Fruit fly (Drosophila melanogaster) whole organism, embryonic: Measurements from ENCODE around the gene CG13385.

Source experiments
- Atf-2 ChIP-seq: fragments of 200-800 bp; sonication (Bioruptor generic); optimal IDR thresholded peaks from 2 replicates; lab custom pipeline; 2016; ENCODE audit warnings: missing biosample characterization, missing genetic modification characterization
- Atf3 ChIP-seq: fragments of 200-800 bp; sonication (Bioruptor generic); optimal IDR thresholded peaks from 3 replicates; lab custom pipeline; 2016; ENCODE audit warnings: missing biosample characterization, missing genetic modification characterization
- BEAF-32 ChIP-seq: fragments of 200-800 bp; sonication (Bioruptor generic); optimal IDR thresholded peaks from 3 replicates; lab custom pipeline; 2017; ENCODE audit warnings: missing biosample characterization, missing genetic modification characterization, mild to moderate bottlenecking, moderate library complexity, missing genetic modification reagents
- Bdp1 ChIP-seq: fragments of 200-800 bp; sonication (Bioruptor generic); optimal IDR thresholded peaks from 3 replicates; lab custom pipeline; 2016; ENCODE audit warnings: missing biosample characterization, missing genetic modification characterization
- C15 ChIP-seq: fragments of 200-800 bp; sonication (Bioruptor generic); IDR thresholded peaks from 3 replicates; pipeline ENCODE4 v1.3.6; 2022; ENCODE audit warnings: missing biosample characterization, missing genetic modification characterization
- CG10147 ChIP-seq: fragments of 200-800 bp; sonication (Bioruptor generic); optimal IDR thresholded peaks from 2 replicates; lab custom pipeline; 2019; ENCODE audit warnings: missing biosample characterization, mild to moderate bottlenecking, missing genetic modification characterization, moderate library complexity
- CG11085 ChIP-seq: fragments of 200-800 bp; sonication (Bioruptor generic); IDR thresholded peaks from 2 replicates; pipeline ENCODE4 v1.3.6; 2022; ENCODE audit warnings: missing biosample characterization, missing genetic modification characterization
- CG12071 ChIP-seq: fragments of 200-800 bp; sonication (Bioruptor generic); optimal IDR thresholded peaks from 3 replicates; lab custom pipeline; 2018; ENCODE audit warnings: missing biosample characterization, mild to moderate bottlenecking, missing genetic modification characterization
- CG14860 ChIP-seq: fragments of 200-800 bp; sonication (Bioruptor generic); IDR thresholded peaks from 3 replicates; pipeline ENCODE4 v1.3.6; 2022; ENCODE audit warnings: missing biosample characterization, missing genetic modification characterization; ENCODE audit not compliant: partially characterized antibody
- CG16779 ChIP-seq: fragments of 200-800 bp; sonication (Bioruptor generic); IDR thresholded peaks from 2 replicates; pipeline ENCODE4 v1.3.6; 2022; ENCODE audit warnings: missing biosample characterization, missing genetic modification characterization
- CG16815 ChIP-seq: fragments of 200-800 bp; sonication (Bioruptor generic); optimal IDR thresholded peaks from 3 replicates; lab custom pipeline; 2017; ENCODE audit warnings: missing biosample characterization, mild to moderate bottlenecking, missing genetic modification characterization
- CG17186 ChIP-seq: fragments of 200-800 bp; sonication (Bioruptor generic); optimal IDR thresholded peaks from 3 replicates; lab custom pipeline; 2017; ENCODE audit warnings: missing biosample characterization, missing genetic modification reagents, missing genetic modification characterization
- CG1792 ChIP-seq: fragments of 200-800 bp; sonication (Bioruptor generic); optimal IDR thresholded peaks from 2 replicates; lab custom pipeline; 2016; ENCODE audit warnings: missing biosample characterization, missing genetic modification characterization
- CG2116 ChIP-seq: fragments of 200-800 bp; sonication (Bioruptor generic); optimal IDR thresholded peaks from 3 replicates; lab custom pipeline; 2018; ENCODE audit warnings: missing biosample characterization, mild to moderate bottlenecking, missing genetic modification characterization
- CG2678 ChIP-seq: fragments of 200-800 bp; sonication (Bioruptor generic); optimal IDR thresholded peaks from 3 replicates; lab custom pipeline; 2019; ENCODE audit warnings: missing biosample characterization, mild to moderate bottlenecking, missing genetic modification characterization, moderate library complexity
- CG30403 ChIP-seq: fragments of 200-800 bp; sonication (Bioruptor generic); optimal IDR thresholded peaks from 3 replicates; lab custom pipeline; 2016; ENCODE audit warnings: missing biosample characterization, missing genetic modification characterization
- CG30431 ChIP-seq: fragments of 200-800 bp; sonication (Bioruptor generic); optimal IDR thresholded peaks from 2 replicates; lab custom pipeline; 2017; ENCODE audit warnings: missing biosample characterization, missing genetic modification characterization
- CG3838 ChIP-seq: fragments of 200-800 bp; sonication (Bioruptor generic); optimal IDR thresholded peaks from 3 replicates; lab custom pipeline; 2016; ENCODE audit warnings: missing biosample characterization, missing genetic modification characterization
- CG4730 ChIP-seq: fragments of 200-800 bp; sonication (Bioruptor generic); IDR thresholded peaks from 2 replicates; pipeline ENCODE4 v1.3.6; 2022; ENCODE audit warnings: missing biosample characterization, missing genetic modification characterization
- CG5953 ChIP-seq: fragments of 200-800 bp; sonication (Bioruptor generic); IDR thresholded peaks from 2 replicates; pipeline ENCODE4 v1.3.6; 2022; ENCODE audit warnings: missing biosample characterization, missing genetic modification characterization
- CG7372 ChIP-seq: fragments of 200-800 bp; sonication (Bioruptor generic); IDR thresholded peaks from 2 replicates; pipeline ENCODE4 v1.3.6; 2022; ENCODE audit warnings: missing biosample characterization, missing genetic modification characterization
- CG9609 ChIP-seq: fragments of 200-800 bp; sonication (Bioruptor generic); optimal IDR thresholded peaks from 3 replicates; lab custom pipeline; 2016; ENCODE audit warnings: missing biosample characterization, missing genetic modification characterization
- CG9797 ChIP-seq: fragments of 200-800 bp; sonication (Bioruptor generic); optimal IDR thresholded peaks from 3 replicates; lab custom pipeline; 2018; ENCODE audit warnings: missing biosample characterization, mild to moderate bottlenecking, missing genetic modification characterization
- Dad ChIP-seq: fragments of 200-800 bp; sonication (Bioruptor generic); optimal IDR thresholded peaks from 3 replicates; lab custom pipeline; 2016; ENCODE audit warnings: missing biosample characterization, missing genetic modification characterization
- Dll ChIP-seq: fragments of 200-800 bp; sonication (Bioruptor generic); IDR thresholded peaks from 4 replicates; pipeline ENCODE4 v1.3.6; 2022; ENCODE audit warnings: missing biosample characterization, missing genetic modification characterization; ENCODE audit not compliant: partially characterized antibody
- HLH4C ChIP-seq: fragments of 200-800 bp; sonication (Bioruptor generic); IDR thresholded peaks from 3 replicates; pipeline ENCODE4 v1.3.6; 2022; ENCODE audit warnings: missing biosample characterization, missing genetic modification characterization; ENCODE audit not compliant: partially characterized antibody
- HLH54F ChIP-seq: fragments of 200-800 bp; sonication (Bioruptor generic); optimal IDR thresholded peaks from 3 replicates; lab custom pipeline; 2016; ENCODE audit warnings: missing biosample characterization, missing genetic modification characterization
- Kr ChIP-seq: fragments of 200-800 bp; sonication (Bioruptor generic); optimal IDR thresholded peaks from 2 replicates; lab custom pipeline; 2017; ENCODE audit warnings: missing biosample characterization, mild to moderate bottlenecking, missing genetic modification characterization
- Pdp1 ChIP-seq, 2 experiments: fragments of 200-800 bp; sonication (Bioruptor generic); optimal IDR thresholded peaks; 3 replicates each; lab custom pipeline; 2016; ENCODE audit warnings: missing biosample characterization in 2 of 2, missing genetic modification characterization in 2 of 2, mild to moderate bottlenecking in 1 of 2, moderate library complexity in 1 of 2
- Rfx ChIP-seq: fragments of 200-800 bp; sonication (Bioruptor generic); IDR thresholded peaks from 2 replicates; pipeline ENCODE4 v1.3.6; 2022; ENCODE audit warnings: missing biosample characterization, missing genetic modification characterization
- Ssrp ChIP-seq: fragments of 200-800 bp; sonication (Bioruptor generic); optimal IDR thresholded peaks from 2 replicates; lab custom pipeline; 2018; ENCODE audit warnings: missing biosample characterization, mild to moderate bottlenecking, missing genetic modification characterization, moderate library complexity
- ase ChIP-seq: fragments of 200-800 bp; sonication (Bioruptor generic); IDR thresholded peaks from 3 replicates; pipeline ENCODE4 v1.3.6; 2022; ENCODE audit warnings: missing biosample characterization, missing genetic modification characterization
- ash1 ChIP-seq: fragments of 200-800 bp; sonication (Bioruptor generic); optimal IDR thresholded peaks from 2 replicates; lab custom pipeline; 2018; ENCODE audit warnings: missing biosample characterization, mild to moderate bottlenecking, missing genetic modification characterization
- bab2 ChIP-seq: fragments of 200-800 bp; sonication (Bioruptor generic); optimal IDR thresholded peaks from 2 replicates; lab custom pipeline; 2016; ENCODE audit warnings: missing biosample characterization, missing genetic modification characterization
- ems ChIP-seq: fragments of 200-800 bp; sonication (Bioruptor generic); optimal IDR thresholded peaks from 3 replicates; lab custom pipeline; 2016; ENCODE audit warnings: missing biosample characterization, missing genetic modification characterization
- fru ChIP-seq: fragments of >200 bp; optimal IDR thresholded peaks from 2 replicates; lab custom pipeline; 2017
- hkb ChIP-seq, 2 experiments: fragments of 200-800 bp in 1 of 2; fragments of >200 bp in 1 of 2; sonication (Bioruptor generic) in 1 of 2; IDR thresholded peaks in 1 of 2; optimal IDR thresholded peaks in 1 of 2; 2 replicates each; pipeline versions ENCODE4 v1.3.6 to Lab custom; 2017 to 2022; ENCODE audit warnings: missing biosample characterization in 1 of 2, missing genetic modification characterization in 1 of 2
- ind ChIP-seq: fragments of 200-800 bp; sonication (Bioruptor generic); optimal IDR thresholded peaks from 3 replicates; lab custom pipeline; 2016; ENCODE audit warnings: missing biosample characterization, missing genetic modification characterization
- knrl ChIP-seq: fragments of 200-800 bp; sonication (Bioruptor generic); IDR thresholded peaks from 3 replicates; pipeline ENCODE4 v1.3.6; 2022; ENCODE audit warnings: missing biosample characterization, missing genetic modification characterization; ENCODE audit not compliant: partially characterized antibody
- lmd ChIP-seq: fragments of 200-800 bp; sonication (Bioruptor generic); IDR thresholded peaks from 2 replicates; pipeline ENCODE4 v1.3.6; 2022; ENCODE audit warnings: missing biosample characterization, missing genetic modification characterization
- mld ChIP-seq: fragments of 200-800 bp; sonication (Bioruptor generic); IDR thresholded peaks from 3 replicates; pipeline ENCODE4 v1.3.6; 2022; ENCODE audit warnings: missing biosample characterization, missing genetic modification characterization; ENCODE audit not compliant: partially characterized antibody
- nau ChIP-seq: fragments of 200-800 bp; sonication (Bioruptor generic); optimal IDR thresholded peaks from 3 replicates; lab custom pipeline; 2017; ENCODE audit warnings: missing biosample characterization, mild to moderate bottlenecking, missing genetic modification characterization, missing genetic modification reagents
- peb ChIP-seq: fragments of 200-800 bp; sonication (Bioruptor generic); IDR thresholded peaks from 2 replicates; pipeline ENCODE4 v1.3.6; 2022; ENCODE audit warnings: missing biosample characterization, missing genetic modification characterization
- pum ChIP-seq: fragments of 200-800 bp; sonication (Bioruptor generic); optimal IDR thresholded peaks from 2 replicates; lab custom pipeline; 2016; ENCODE audit warnings: missing biosample characterization, missing genetic modification characterization
- repo ChIP-seq: fragments of 200-800 bp; sonication (Bioruptor generic); optimal IDR thresholded peaks from 2 replicates; lab custom pipeline; 2016; ENCODE audit warnings: missing biosample characterization, missing genetic modification characterization
- sim ChIP-seq: fragments of 200-800 bp; sonication (Bioruptor generic); IDR thresholded peaks from 2 replicates; pipeline ENCODE4 v1.3.6; 2022; ENCODE audit warnings: missing biosample characterization, missing genetic modification characterization
- tx ChIP-seq: fragments of 200-800 bp; sonication (Bioruptor generic); optimal IDR thresholded peaks from 2 replicates; lab custom pipeline; 2016; ENCODE audit warnings: missing biosample characterization, missing genetic modification characterization
- vvl ChIP-seq: fragments of 200-800 bp; sonication (Bioruptor generic); IDR thresholded peaks from 2 replicates; pipeline ENCODE4 v1.3.6; 2022; ENCODE audit warnings: missing biosample characterization, missing genetic modification characterization
- zfh2 ChIP-seq: fragments of 200-800 bp; sonication (Bioruptor generic); optimal IDR thresholded peaks from 2 replicates; lab custom pipeline; 2016; ENCODE audit warnings: missing biosample characterization, missing genetic modification characterization

CG13385 gene

dm6 chr2L:8403286-8404270 is 7.1 kb downstream of the CG13385 start, which contains the start of gene emb (continued):
- TF ChIP-seq CG12071 = no peak
- TF ChIP-seq HLH4C (GFP tag; lab: Robert Waterston, UW) = peak; percentile 100
- TF ChIP-seq CG9609 (GFP tag; lab: Kevin White, UChicago) = peak; percentile 40
- no peak for TF ChIP-seq ase (GFP tag; lab: Robert Waterston, UW)
- TF ChIP-seq peb (GFP tag; lab: Robert Waterston, UW) = no peak
- peak; percentile 90 for TF ChIP-seq knrl (GFP tag; lab: Robert Waterston, UW)
- no peak for TF ChIP-seq C15
- peak; percentile 21 for TF ChIP-seq pum
- peak; percentile 43 for TF ChIP-seq bab2 (GFP tag; lab: Kevin White, UChicago)
- peak; percentile 11 for TF ChIP-seq CG3838 (GFP tag; lab: Kevin White, UChicago)
- TF ChIP-seq zfh2 (GFP tag; lab: Kevin White, UChicago) = peak; percentile 60
- TF ChIP-seq CG2678 (tag; lab: Kevin White, UChicago) = no peak
- TF ChIP-seq CG2116 (GFP tag; lab: Kevin White, UChicago) = peak; percentile 100
- peak; percentile 41 for TF ChIP-seq ems (GFP tag; lab: Kevin White, UChicago)
- peak; percentile 32 for TF ChIP-seq CG1792 (GFP tag; lab: Kevin White, UChicago)
- peak; percentile 21; the same call in 1 of the 2 replicates for TF ChIP-seq lmd
- no peak for TF ChIP-seq ash1 (GFP tag; lab: Kevin White, UChicago)
- TF ChIP-seq Bdp1 = peak; percentile 23
- peak; percentile 47 for TF ChIP-seq CG30403
- no peak for TF ChIP-seq CG4730
- TF ChIP-seq Dll (GFP tag; lab: Robert Waterston, UW) = peak; percentile 94
- peak; percentile 58 for TF ChIP-seq HLH54F (GFP tag; lab: Kevin White, UChicago)
- peak; percentile 91 for TF ChIP-seq BEAF-32 (GFP tag; lab: Kevin White, UChicago)
- peak; percentile 18 for TF ChIP-seq Atf-2 (GFP tag; lab: Kevin White, UChicago)
- no peak for TF ChIP-seq CG7372
- TF ChIP-seq ind (GFP tag; lab: Kevin White, UChicago) = peak; percentile 37
- TF ChIP-seq CG5953 (GFP tag; lab: Robert Waterston, UW) = no peak
- no peak for TF ChIP-seq hkb (optimal IDR thresholded peaks at IDR 0.05; lab: Kevin White, UChicago)
- TF ChIP-seq hkb (GFP tag; IDR thresholded peaks at IDR 0.05; lab: Robert Waterston, UW) = no peak
- TF ChIP-seq CG16779 (GFP tag; lab: Robert Waterston, UW) = no peak
- TF ChIP-seq CG9797 (GFP tag; lab: Kevin White, UChicago) = peak; percentile 94
- peak; percentile 55 for TF ChIP-seq vvl (GFP tag; lab: Robert Waterston, UW)
- TF ChIP-seq Pdp1 (GFP tag; optimal IDR thresholded peaks at IDR 0.05; lab: Kevin White, UChicago) = peak in 1 of 2 experiments; percentile 17
- peak; percentile 69 for TF ChIP-seq Rfx (GFP tag; lab: Robert Waterston, UW)
- TF ChIP-seq nau = no peak
- peak; percentile 44 for TF ChIP-seq tx (GFP tag; lab: Kevin White, UChicago)
- peak; percentile 99 for TF ChIP-seq mld
- TF ChIP-seq sim (GFP tag; lab: Robert Waterston, UW) = no peak
- TF ChIP-seq CG16815 = no peak
- TF ChIP-seq CG30431 (GFP tag; lab: Kevin White, UChicago) = no peak
- peak; percentile 19 for TF ChIP-seq repo
- no peak for TF ChIP-seq Kr
- TF ChIP-seq CG11085 (GFP tag; lab: Robert Waterston, UW) = no peak
- peak; percentile 35 for TF ChIP-seq CG17186 (GFP tag; lab: Kevin White, UChicago)
- no peak for TF ChIP-seq CG10147
- no peak for TF ChIP-seq fru (lab: Kevin White, UChicago)
- peak; percentile 52 for TF ChIP-seq Dad (GFP tag; lab: Kevin White, UChicago)
- peak; percentile 99 for TF ChIP-seq CG14860 (GFP tag; lab: Robert Waterston, UW)
- peak; percentile 33 for TF ChIP-seq Ssrp (tag; lab: Kevin White, UChicago)
- TF ChIP-seq Atf3 (GFP tag; lab: Kevin White, UChicago) = no peak
